Worm (Caenorhabditis elegans) whole organism, young adult: ENCODE results near the gene hlh-27.

Experiments
- F37B4.10 ChIP-seq: fragments of 200-800 bp; sonication (Bioruptor generic); IDR thresholded peaks from 2 replicates; pipeline ENCODE4 v1.3.6; 2022; ENCODE audit warnings: missing genetic modification characterization, missing compliant biosample characterization
- ama-1 ChIP-seq, 3 experiments: fragments of 150-350 bp in 1 of 3; sonication (generic microtip) in 2 of 3; optimal IDR thresholded peaks; 2 replicates each; lab custom pipeline; 2014 to 2018; ENCODE audit warnings: missing biosample characterization in 2 of 3, missing genetic modification characterization in 2 of 3, missing genetic modification reagents in 2 of 3
- chd-7 ChIP-seq: sonication (generic microtip); optimal IDR thresholded peaks from 2 replicates; lab custom pipeline; 2016; ENCODE audit warnings: mild to moderate bottlenecking, missing genetic modification characterization, moderate library complexity, missing compliant biosample characterization
- dpl-1 ChIP-seq: fragments of 150-350 bp; optimal IDR thresholded peaks from 2 replicates; lab custom pipeline; 2014; ENCODE audit warnings: missing biosample characterization, missing genetic modification reagents, missing genetic modification characterization
- ekl-4 ChIP-seq: fragments of 200-800 bp; sonication (Bioruptor generic); IDR thresholded peaks from 2 replicates; pipeline ENCODE4 v1.3.6; 2022; ENCODE audit warnings: missing genetic modification reagents, missing genetic modification characterization, missing compliant biosample characterization
- fkh-3 ChIP-seq: sonication (generic microtip); optimal IDR thresholded peaks from 2 replicates; lab custom pipeline; 2016; ENCODE audit warnings: mild to moderate bottlenecking, missing genetic modification characterization, missing compliant biosample characterization
- hsf-1 ChIP-seq: fragments of 200-800 bp; sonication (Bioruptor generic); IDR thresholded peaks from 2 replicates; pipeline ENCODE4 v1.3.6; 2022; ENCODE audit warnings: missing genetic modification reagents, missing genetic modification characterization, missing compliant biosample characterization
- let-526 ChIP-seq: fragments of 200-800 bp; sonication (Bioruptor generic); IDR thresholded peaks from 2 replicates; pipeline ENCODE4 v1.3.6; 2022; ENCODE audit warnings: missing genetic modification reagents, missing genetic modification characterization, missing compliant biosample characterization
- mel-28 ChIP-seq: sonication (generic microtip); optimal IDR thresholded peaks from 2 replicates; lab custom pipeline; 2016; ENCODE audit warnings: borderline replicate concordance, mild to moderate bottlenecking, missing genetic modification characterization, missing compliant biosample characterization
- mxl-1 ChIP-seq: sonication (generic microtip); optimal IDR thresholded peaks from 2 replicates; lab custom pipeline; 2016; ENCODE audit warnings: missing genetic modification characterization, missing compliant biosample characterization
- ztf-25 ChIP-seq: fragments of 200-800 bp; sonication (Bioruptor generic); IDR thresholded peaks from 2 replicates; pipeline ENCODE4 v1.3.6; 2022; ENCODE audit warnings: missing genetic modification reagents, missing genetic modification characterization, missing compliant biosample characterization

hlh-27 gene

ce11 chrII:5494405-5494804, 45.6 kb downstream of the hlh-27 start, which contains the start of gene F12A10.6:
TSS of gene F12A10.6 (minus strand) at chrII:5494505.
- TF ChIP-seq ztf-25 (no peak), dpl-1 (GFP tag; lab: Kevin White, UChicago) (no peak), fkh-3 (tag; lab: Kevin White, UChicago) (no peak), mel-28 (no peak), ekl-4 (no peak), ama-1 (optimal IDR thresholded peaks at IDR 0.05; lab: Kevin White, UChicago) (no peak), ama-1 (GFP tag; optimal IDR thresholded peaks at IDR 0.05; lab: Kevin White, UChicago) (no peak), mxl-1 (no peak), chd-7 (tag; lab: Kevin White, UChicago) (no peak), F37B4.10 (GFP tag; lab: Robert Waterston, UW) (no peak), hsf-1 (GFP tag; lab: Robert Waterston, UW) (no peak), let-526 (GFP tag; lab: Robert Waterston, UW) (no peak)
- TF ChIP-seq, all 124 proteins: peak for 0
